Worm (Caenorhabditis elegans) whole organism, L4 larva: Measurements from ENCODE around the gene rpn-6.2.

Experiments
- D1046.2 ChIP-seq: fragments of 200-800 bp; sonication (Bioruptor generic); IDR thresholded peaks from 2 replicates; pipeline ENCODE4 v1.3.6; 2022; ENCODE audit warnings: missing genetic modification characterization, missing compliant biosample characterization
- F26F4.8 ChIP-seq: fragments of 200-800 bp; sonication (Bioruptor generic); conservative IDR thresholded peaks from 2 replicates; pipeline ENCODE4 v1.3.6; 2022; ENCODE audit warnings: missing genetic modification characterization, missing compliant biosample characterization
- Y75B8A.6 ChIP-seq: fragments of 200-800 bp; sonication (Bioruptor generic); IDR thresholded peaks from 2 replicates; pipeline ENCODE4 v1.3.6; 2022; ENCODE audit warnings: missing genetic modification reagents, missing genetic modification characterization, missing compliant biosample characterization
- aha-1 ChIP-seq: fragments of 150-350 bp; peaks from one replicate; lab custom pipeline; 2014; ENCODE audit warnings: missing biosample characterization, missing genetic modification characterization
- aly-2 ChIP-seq: sonication (generic microtip); optimal IDR thresholded peaks from 2 replicates; lab custom pipeline; 2018; ENCODE audit warnings: missing biosample characterization, missing genetic modification characterization
- ama-1 ChIP-seq: fragments of 150-350 bp; optimal IDR thresholded peaks from 2 replicates; lab custom pipeline; 2014; ENCODE audit warnings: inconsistent platforms, mixed read lengths
- arid-1 ChIP-seq: fragments of 200-800 bp; sonication (Bioruptor generic); conservative IDR thresholded peaks from 2 replicates; pipeline ENCODE4 v1.3.6; 2022; ENCODE audit warnings: missing genetic modification reagents, missing genetic modification characterization, missing compliant biosample characterization
- attf-4 ChIP-seq: sonication (generic microtip); optimal IDR thresholded peaks from 3 replicates; lab custom pipeline; 2017; ENCODE audit warnings: missing biosample characterization, missing genetic modification characterization
- ceh-20 ChIP-seq: fragments of 200-800 bp; sonication (Bioruptor generic); IDR thresholded peaks from 2 replicates; pipeline ENCODE4 v1.3.6; 2022; ENCODE audit warnings: missing genetic modification reagents, missing genetic modification characterization, missing compliant biosample characterization
- ceh-32 ChIP-seq: sonication (generic microtip); optimal IDR thresholded peaks from 2 replicates; lab custom pipeline; 2016; ENCODE audit warnings: mild to moderate bottlenecking, missing genetic modification characterization, missing compliant biosample characterization; ENCODE audit not compliant: poor library complexity
- ceh-44 ChIP-seq: fragments of 200-800 bp; sonication (Bioruptor generic); IDR thresholded peaks from 2 replicates; pipeline ENCODE4 v1.3.6; 2022; ENCODE audit warnings: missing genetic modification reagents, missing genetic modification characterization, missing compliant biosample characterization
- ceh-62 ChIP-seq: sonication (generic microtip); optimal IDR thresholded peaks from 2 replicates; lab custom pipeline; 2017; ENCODE audit warnings: missing biosample characterization, missing genetic modification characterization
- ceh-82 ChIP-seq: sonication (generic microtip); optimal IDR thresholded peaks from 2 replicates; lab custom pipeline; 2017; ENCODE audit warnings: missing biosample characterization, missing genetic modification characterization
- ctbp-1 ChIP-seq: fragments of 200-800 bp; sonication (Bioruptor generic); IDR thresholded peaks from 2 replicates; pipeline ENCODE4 v1.3.6; 2022; ENCODE audit warnings: missing genetic modification reagents, missing genetic modification characterization, missing compliant biosample characterization
- daf-16 ChIP-seq, 3 experiments: sonication (generic microtip); optimal IDR thresholded peaks; 2 replicates each; lab custom pipeline; 2016 to 2017; ENCODE audit warnings: missing genetic modification characterization in 3 of 3, missing genetic modification reagents in 3 of 3, mild to moderate bottlenecking in 2 of 3, missing compliant biosample characterization in 2 of 3, missing biosample characterization in 1 of 3, moderate library complexity in 1 of 3
- daf-19 ChIP-seq: fragments of 200-800 bp; sonication (Bioruptor generic); conservative IDR thresholded peaks from 2 replicates; pipeline ENCODE4 v1.3.6; 2022; ENCODE audit warnings: missing genetic modification characterization, missing compliant biosample characterization
- dmd-6 ChIP-seq: fragments of 200-800 bp; sonication (Bioruptor generic); IDR thresholded peaks from 2 replicates; pipeline ENCODE4 v1.3.6; 2022; ENCODE audit warnings: missing genetic modification reagents, missing genetic modification characterization, missing compliant biosample characterization
- dmd-9 ChIP-seq: fragments of 200-800 bp; sonication (Bioruptor generic); IDR thresholded peaks from 2 replicates; pipeline ENCODE4 v1.3.6; 2022; ENCODE audit warnings: missing genetic modification reagents, missing genetic modification characterization, missing compliant biosample characterization
- duxl-1 ChIP-seq: sonication (generic microtip); optimal IDR thresholded peaks from 2 replicates; lab custom pipeline; 2016; ENCODE audit warnings: mild to moderate bottlenecking, missing genetic modification characterization, moderate library complexity, missing compliant biosample characterization; ENCODE audit not compliant: poor library complexity
- dve-1 ChIP-seq: sonication (generic microtip); optimal IDR thresholded peaks from 2 replicates; lab custom pipeline; 2017; ENCODE audit warnings: antibody characterized with exemption, mild to moderate bottlenecking, missing genetic modification characterization, missing compliant biosample characterization; ENCODE audit not compliant: insufficient read depth
- egl-43 ChIP-seq: fragments of 200-800 bp; sonication (Bioruptor generic); IDR thresholded peaks from 2 replicates; pipeline ENCODE4 v1.3.6; 2022; ENCODE audit warnings: missing genetic modification reagents, missing genetic modification characterization, missing compliant biosample characterization
- fkh-10 ChIP-seq: fragments of 150-350 bp; optimal IDR thresholded peaks from 2 replicates; lab custom pipeline; 2014; ENCODE audit warnings: missing biosample characterization, missing genetic modification reagents, missing genetic modification characterization
- hlh-11 ChIP-seq: fragments of 200-800 bp; sonication (Bioruptor generic); optimal IDR thresholded peaks from 2 replicates; lab custom pipeline; 2018; ENCODE audit warnings: mild to moderate bottlenecking, missing genetic modification characterization, missing compliant biosample characterization
- hlh-30 ChIP-seq: sonication (generic microtip); optimal IDR thresholded peaks from 2 replicates; lab custom pipeline; 2017; ENCODE audit warnings: antibody characterized with exemption, mild to moderate bottlenecking, missing genetic modification characterization, missing compliant biosample characterization; ENCODE audit not compliant: insufficient read depth
- hmg-1.1 ChIP-seq: fragments of 200-800 bp; sonication (Bioruptor generic); IDR thresholded peaks from 2 replicates; pipeline ENCODE4 v1.3.6; 2022; ENCODE audit warnings: missing genetic modification reagents, missing genetic modification characterization, missing compliant biosample characterization
- lim-7 ChIP-seq: fragments of 200-800 bp; sonication (Bioruptor generic); IDR thresholded peaks from 2 replicates; pipeline ENCODE4 v1.3.6; 2022; ENCODE audit warnings: missing genetic modification characterization, missing compliant biosample characterization
- lsy-2 ChIP-seq, 2 experiments: fragments of 150-350 bp in 1 of 2; sonication (generic microtip) in 1 of 2; optimal IDR thresholded peaks; 2 replicates each; lab custom pipeline; 2014 to 2017; ENCODE audit warnings: missing biosample characterization in 2 of 2, missing genetic modification characterization in 2 of 2
- mdl-1 ChIP-seq, 2 experiments: fragments of 150-350 bp in 1 of 2; sonication (generic microtip) in 1 of 2; optimal IDR thresholded peaks; 2 replicates each; lab custom pipeline; 2014 to 2017; ENCODE audit warnings: missing biosample characterization in 2 of 2, missing genetic modification characterization in 2 of 2
- mdt-29 ChIP-seq: fragments of 200-800 bp; sonication (Bioruptor generic); IDR thresholded peaks from 2 replicates; pipeline ENCODE4 v1.3.6; 2022; ENCODE audit warnings: missing genetic modification reagents, missing genetic modification characterization, missing compliant biosample characterization
- mep-1 ChIP-seq: fragments of 150-350 bp; sonication (generic microtip); optimal IDR thresholded peaks from 3 replicates; lab custom pipeline; 2014; ENCODE audit warnings: missing biosample characterization, missing genetic modification characterization
- nhr-111 ChIP-seq: fragments of 200-800 bp; sonication (Bioruptor generic); optimal IDR thresholded peaks from 2 replicates; lab custom pipeline; 2018; ENCODE audit warnings: mild to moderate bottlenecking, missing genetic modification characterization, missing compliant biosample characterization
- nhr-25 ChIP-seq: sonication (generic microtip); optimal IDR thresholded peaks from 2 replicates; lab custom pipeline; 2017; ENCODE audit warnings: missing genetic modification characterization, mild to moderate bottlenecking, missing compliant biosample characterization, antibody characterized with exemption, moderate library complexity, borderline replicate concordance; ENCODE audit not compliant: insufficient read depth
- saeg-2 ChIP-seq: fragments of 200-800 bp; sonication (Bioruptor generic); IDR thresholded peaks from 2 replicates; pipeline ENCODE4 v1.3.6; 2022; ENCODE audit warnings: missing genetic modification reagents, missing genetic modification characterization, missing compliant biosample characterization
- set-16 ChIP-seq: fragments of 200-800 bp; sonication (Bioruptor generic); IDR thresholded peaks from 2 replicates; pipeline ENCODE4 v1.3.6; 2022; ENCODE audit warnings: missing genetic modification reagents, missing genetic modification characterization, missing compliant biosample characterization
- snpc-1.2 ChIP-seq: fragments of 200-800 bp; sonication (Bioruptor generic); IDR thresholded peaks from 2 replicates; pipeline ENCODE4 v1.3.6; 2022; ENCODE audit warnings: missing genetic modification reagents, missing genetic modification characterization, missing compliant biosample characterization
- spr-3 ChIP-seq: fragments of 200-800 bp; sonication (Bioruptor generic); optimal IDR thresholded peaks from 2 replicates; lab custom pipeline; 2018; ENCODE audit warnings: mild to moderate bottlenecking, missing genetic modification characterization, missing compliant biosample characterization
- unc-62 ChIP-seq, 3 experiments: fragments of 150-350 bp in 1 of 3; sonication (generic microtip); optimal IDR thresholded peaks in 2 of 3; peaks in 1 of 3; 1 replicate in 1 of 3; 2 replicates in 2 of 3; lab custom pipeline; 2014 to 2017; ENCODE audit warnings: missing biosample characterization in 3 of 3, missing genetic modification characterization in 3 of 3, missing genetic modification reagents in 3 of 3, missing genotype in 1 of 3
- zfp-2 ChIP-seq: sonication (generic microtip); optimal IDR thresholded peaks from 2 replicates; lab custom pipeline; 2016; ENCODE audit warnings: mild to moderate bottlenecking, missing genetic modification characterization, missing compliant biosample characterization
- zip-11 ChIP-seq: fragments of 200-800 bp; sonication (Bioruptor generic); IDR thresholded peaks from 2 replicates; pipeline ENCODE4 v1.3.6; 2022; ENCODE audit warnings: missing genetic modification characterization, missing compliant biosample characterization

The rpn-6.2 gene

DNA sequence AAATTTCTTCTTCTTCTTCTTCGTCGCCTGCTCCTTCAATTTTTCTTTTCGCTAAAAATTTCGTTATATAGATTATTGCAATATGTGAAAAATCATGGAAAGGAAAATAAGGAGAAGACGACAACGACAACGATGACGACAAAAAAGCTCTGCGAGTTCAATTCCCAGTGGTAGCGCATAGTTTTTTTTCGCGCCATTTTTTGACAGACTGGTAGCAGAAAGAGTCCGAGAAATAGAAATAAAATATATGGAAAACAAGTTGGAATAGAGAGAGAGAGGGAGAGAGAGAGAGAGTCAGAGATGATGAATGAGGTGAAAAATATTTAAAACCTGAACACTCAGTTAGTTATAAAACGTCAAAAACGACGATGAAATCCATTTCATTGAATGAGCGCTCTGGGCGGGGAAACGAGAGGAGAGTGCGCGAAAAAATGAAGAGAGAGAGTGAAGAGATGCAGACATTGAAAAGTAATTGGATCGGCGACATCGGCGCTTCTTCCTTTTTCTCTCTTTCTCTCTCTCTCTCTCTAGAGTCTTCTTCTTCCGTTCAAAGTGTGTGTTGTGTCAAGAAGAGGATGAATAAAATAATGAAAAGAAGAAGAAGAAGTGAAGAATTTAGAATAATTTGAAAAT, 19.8 kb downstream of the rpn-6.2 start, which contains the start of gene pde-2 (continued):
- peak; percentile 30 for TF ChIP-seq nhr-25
- TF ChIP-seq ceh-32 (tag; lab: Kevin White, UChicago) = no peak
- peak in 1 of 2 experiments; percentile 20 for TF ChIP-seq mdl-1 (tag; optimal IDR thresholded peaks at IDR 0.05; lab: Kevin White, UChicago)
- TF ChIP-seq aha-1 = peak; percentile 78

DNA sequence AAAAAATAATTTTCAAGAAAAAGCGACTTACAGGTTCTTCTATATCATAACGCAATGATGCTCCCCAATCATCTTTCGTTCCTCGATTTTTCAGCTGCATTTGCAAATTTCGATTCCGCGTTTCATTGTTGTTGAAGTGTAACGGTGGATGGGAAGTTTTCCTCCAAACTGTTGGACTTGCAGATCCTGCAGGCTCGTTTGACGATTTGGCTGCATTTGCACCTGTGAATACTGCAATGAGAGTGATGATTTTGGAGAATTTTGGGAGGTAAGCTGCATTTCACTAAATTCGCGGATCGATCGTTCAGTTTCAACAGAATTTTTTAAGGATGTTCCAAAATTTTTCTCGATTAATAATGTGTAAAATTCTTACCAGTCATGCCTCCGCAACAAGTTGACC, 20.9 kb downstream of the rpn-6.2 start:
- no peak for TF ChIP-seq F26F4.8
- no peak for TF ChIP-seq dmd-9
- TF ChIP-seq ceh-82 (tag; lab: Kevin White, UChicago) = no peak
- no peak for TF ChIP-seq attf-4
- peak in 1 of 2 experiments; percentile 91 for TF ChIP-seq unc-62 (GFP tag; optimal IDR thresholded peaks at IDR 0.05 in 1 of 2; lab: Kevin White, UChicago)
- TF ChIP-seq unc-62 (tag; optimal IDR thresholded peaks at IDR 0.05; lab: Kevin White, UChicago) = no peak
- peak; percentile 84 for TF ChIP-seq aha-1
- TF ChIP-seq daf-19 (GFP tag; lab: Robert Waterston, UW) = no peak
- no peak for TF ChIP-seq dmd-6 (GFP tag; lab: Robert Waterston, UW)
- no peak for TF ChIP-seq dve-1
- TF ChIP-seq egl-43 (GFP tag; lab: Robert Waterston, UW) = no peak

DNA sequence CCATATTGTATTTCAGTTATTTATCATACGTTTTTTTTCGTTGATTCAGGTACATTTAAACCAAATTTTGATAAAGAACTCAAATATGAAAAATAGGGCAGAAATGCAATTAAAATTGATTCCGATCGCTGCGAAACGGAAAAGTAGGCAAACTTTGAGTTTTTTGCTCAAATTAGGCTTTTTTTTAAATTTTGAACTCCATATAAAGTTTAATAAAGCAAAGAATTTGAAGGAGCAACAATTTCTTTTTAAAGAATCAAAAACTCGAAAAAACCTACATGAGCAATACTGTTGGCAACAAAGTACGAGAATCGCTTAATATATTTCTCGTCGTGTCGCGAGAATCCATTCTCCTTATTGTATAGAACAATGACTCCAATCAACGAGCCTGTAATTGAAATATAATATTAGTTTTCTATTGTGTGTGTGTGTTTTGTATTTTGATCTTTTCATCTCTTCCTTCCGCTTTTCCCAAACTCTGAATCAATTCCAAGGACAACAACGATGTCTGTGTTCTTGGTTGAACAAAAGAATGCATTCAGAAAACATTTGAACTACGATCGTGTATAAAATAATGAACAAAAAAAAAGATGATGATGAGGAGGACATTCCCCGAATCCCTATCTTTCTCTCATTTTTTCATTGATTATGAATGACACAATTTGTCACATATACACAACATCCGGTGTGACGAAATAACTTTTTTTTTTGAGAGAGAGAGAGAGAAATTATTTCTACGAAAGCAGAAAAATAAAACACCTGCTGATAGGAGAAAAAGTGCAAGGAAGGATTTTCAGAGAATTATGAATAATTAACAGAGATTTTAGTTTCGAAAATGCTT, 23.1 kb downstream of the rpn-6.2 start:
- no peak for TF ChIP-seq set-16 (GFP tag; lab: Robert Waterston, UW)
- peak; percentile 23 for TF ChIP-seq duxl-1
- TF ChIP-seq Y75B8A.6 (GFP tag; lab: Robert Waterston, UW) = 0 out of 2 replicates have a peak, but pooled peaks have one; percentile 2
- peak; percentile 19 for TF ChIP-seq spr-3 (GFP tag; lab: Kevin White, UChicago)
- no peak for TF ChIP-seq ctbp-1
- peak; percentile 27; the same call in 1 of the 2 replicates for TF ChIP-seq dmd-9
- TF ChIP-seq ceh-62 (tag; lab: Kevin White, UChicago) = no peak
- 0 out of 2 replicates have a peak, but pooled peaks have one; percentile 36 for TF ChIP-seq mdt-29 (GFP tag; lab: Robert Waterston, UW)
- TF ChIP-seq aly-2 (tag; lab: Kevin White, UChicago) = no peak
- no peak for TF ChIP-seq D1046.2 (GFP tag; lab: Robert Waterston, UW)
- TF ChIP-seq zfp-2 (tag; lab: Kevin White, UChicago) = no peak
- no peak for TF ChIP-seq mep-1 (tag; lab: Kevin White, UChicago)
- TF ChIP-seq arid-1 = no peak
- 0 out of 2 replicates have a peak, but pooled peaks have one; percentile 26 for TF ChIP-seq dmd-6 (GFP tag; lab: Robert Waterston, UW)
- TF ChIP-seq hmg-1.1 = 0 out of 2 replicates have a peak, but pooled peaks have one; percentile 35
- TF ChIP-seq zip-11 (GFP tag; lab: Robert Waterston, UW) = no peak
- peak; percentile 53; the same call in 1 of the 2 replicates for TF ChIP-seq saeg-2
- TF ChIP-seq unc-62 (GFP tag; optimal IDR thresholded peaks at IDR 0.05 in 1 of 2; lab: Kevin White, UChicago) = peak in 1 of 2 experiments; percentile 82
- no peak for TF ChIP-seq unc-62 (tag; optimal IDR thresholded peaks at IDR 0.05; lab: Kevin White, UChicago)
- TF ChIP-seq ceh-20 (GFP tag; lab: Robert Waterston, UW) = 0 out of 2 replicates have a peak, but pooled peaks have one; percentile 28
- no peak for TF ChIP-seq snpc-1.2 (GFP tag; lab: Robert Waterston, UW)
- TF ChIP-seq F26F4.8 = no peak
- no peak for TF ChIP-seq fkh-10 (GFP tag; lab: Kevin White, UChicago)
- TF ChIP-seq ama-1 (lab: Kevin White, UChicago) = no peak
- 0 out of 2 replicates have a peak, but pooled peaks have one; percentile 5 for TF ChIP-seq lim-7
- TF ChIP-seq ceh-44 = no peak
- no peak for TF ChIP-seq daf-16 (GFP tag; optimal IDR thresholded peaks at IDR 0.05; lab: Kevin White, UChicago)
- TF ChIP-seq daf-16 (tag; optimal IDR thresholded peaks at IDR 0.05; lab: Kevin White, UChicago) = no peak
- peak; percentile 58 for TF ChIP-seq aha-1
- TF ChIP-seq nhr-111 (GFP tag; lab: Kevin White, UChicago) = no peak
- TF ChIP-seq lsy-2 (tag; optimal IDR thresholded peaks at IDR 0.05; lab: Kevin White, UChicago) = peak in 1 of 2 experiments; percentile 32
- TF ChIP-seq hlh-30 (tag; lab: Kevin White, UChicago) = peak; percentile 29
- TF ChIP-seq dve-1 = peak; percentile 32
- TF ChIP-seq hlh-11 (tag; lab: Kevin White, UChicago) = peak; percentile 29
